Fruit fly (Drosophila melanogaster): Measurements from ENCODE around the gene CG17292.

The CG17292 gene

DNA sequence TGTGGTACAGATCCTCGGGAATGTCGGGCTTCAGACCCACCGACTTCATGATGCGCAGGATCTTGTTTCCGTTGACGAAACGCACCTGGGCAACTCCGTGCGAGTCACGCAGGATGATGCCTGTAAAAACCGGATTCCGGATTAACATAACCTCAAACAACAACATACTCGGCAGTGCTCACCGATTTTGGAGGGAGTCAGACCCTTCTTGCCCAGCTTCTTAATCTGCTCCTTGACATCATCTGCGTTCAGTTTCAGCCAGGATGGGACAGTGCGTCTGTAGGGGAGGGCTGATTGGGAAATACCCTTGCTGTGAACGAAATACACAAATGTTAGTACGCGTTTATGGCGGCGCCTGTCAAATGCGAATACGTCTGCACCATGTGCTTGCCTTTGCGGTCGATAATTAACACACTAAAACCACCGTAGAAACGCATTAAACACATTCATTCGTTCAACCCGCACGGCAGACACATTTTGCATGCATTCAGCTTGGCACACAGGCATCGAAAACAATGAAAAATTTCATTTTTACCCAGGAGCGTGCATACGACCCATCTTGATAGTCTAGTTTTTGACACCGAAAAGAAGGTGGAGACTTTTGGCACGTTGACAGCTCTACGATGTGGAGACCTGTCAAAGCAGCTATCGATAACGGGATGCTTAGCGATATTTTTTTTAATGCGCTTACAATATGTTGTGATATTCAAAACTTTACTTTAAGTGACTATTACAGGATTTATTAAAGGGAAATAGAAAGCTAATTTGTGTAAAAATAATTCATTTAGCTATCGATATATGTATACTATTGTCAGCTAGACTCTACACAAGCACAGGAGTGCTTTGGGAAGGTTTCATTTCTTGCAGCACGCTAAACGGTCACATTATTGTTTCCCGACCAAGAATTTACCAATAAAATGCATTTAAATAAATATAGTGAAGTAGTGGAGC, 6.0 kb upstream of the CG17292 start, which contains the start of the genes RpS13 and CSN8 (continued):
- peak; percentile 88 for TF ChIP-seq inv (GFP tag; IDR thresholded peaks at IDR 0.05; ENCODE audit: partially characterized antibody)
- TF ChIP-seq CG33213 (GFP tag; optimal IDR thresholded peaks at IDR 0.05), result peak; percentile 28
- no peak for TF ChIP-seq Hr3 (GFP tag; optimal IDR thresholded peaks at IDR 0.05)
- peak; percentile 35 for TF ChIP-seq abd-A (tag; optimal IDR thresholded peaks at IDR 0.05)
- TF ChIP-seq CG8290 (GFP tag; optimal IDR thresholded peaks at IDR 0.05), result no peak
- peak in 1 of 2 experiments; percentile 36 for TF ChIP-seq CG8290 (tag; optimal IDR thresholded peaks at IDR 0.05)
- TF ChIP-seq zfh1 (GFP tag; IDR thresholded peaks at IDR 0.05), result no peak
- TF ChIP-seq MTF-1 (GFP tag; optimal IDR thresholded peaks at IDR 0.05; ENCODE audit: borderline replicate concordance), result no peak
- TF ChIP-seq twi (tag; optimal IDR thresholded peaks at IDR 0.05), result peak; percentile 35
- peak; percentile 38 for TF ChIP-seq CG8924 (tag; optimal IDR thresholded peaks at IDR 0.05)
- TF ChIP-seq Sry-δ (GFP tag; optimal IDR thresholded peaks at IDR 0.05), result peak; percentile 88
- TF ChIP-seq CG1832 (GFP tag; optimal IDR thresholded peaks at IDR 0.05), result no peak
- no peak for TF ChIP-seq Sox100B (GFP tag; optimal IDR thresholded peaks at IDR 0.05)
- peak; percentile 52 for TF ChIP-seq Fer1 (GFP tag; optimal IDR thresholded peaks at IDR 0.05)
- peak; percentile 22 for TF ChIP-seq maf-S (GFP tag; optimal IDR thresholded peaks at IDR 0.05)
- TF ChIP-seq CG9727 (GFP tag; optimal IDR thresholded peaks at IDR 0.05), result peak; percentile 31
- no peak for TF ChIP-seq toy (GFP tag; IDR thresholded peaks at IDR 0.05)
- TF ChIP-seq CG4360 (GFP tag; IDR thresholded peaks at IDR 0.05), result no peak
- TF ChIP-seq phol (tag; optimal IDR thresholded peaks at IDR 0.05), result peak; percentile 70
- no peak for TF ChIP-seq CkIIα-i1 (GFP tag; IDR thresholded peaks at IDR 0.05)
- no peak for TF ChIP-seq slbo (GFP tag; IDR thresholded peaks at IDR 0.05)
- peak; percentile 47 for TF ChIP-seq CG13894 (tag; optimal IDR thresholded peaks at IDR 0.05)
- peak; percentile 67 for TF ChIP-seq CG9797 (GFP tag; optimal IDR thresholded peaks at IDR 0.05)
- TF ChIP-seq CG31365 (tag; optimal IDR thresholded peaks at IDR 0.05), result peak; percentile 23
- peak; percentile 87 for TF ChIP-seq trem (tag; optimal IDR thresholded peaks at IDR 0.05)
- TF ChIP-seq CG15696 (tag; optimal IDR thresholded peaks at IDR 0.05), result no peak
- no peak for TF ChIP-seq CG4730 (GFP tag; IDR thresholded peaks at IDR 0.05)
- peak; percentile 63 for TF ChIP-seq CG10267 (tag; optimal IDR thresholded peaks at IDR 0.05)
- no peak for TF ChIP-seq Fer2 (tag; optimal IDR thresholded peaks at IDR 0.05)
- TF ChIP-seq CG6854 (GFP tag; optimal IDR thresholded peaks at IDR 0.05), result no peak
- peak; percentile 39 for TF ChIP-seq E2f2 (GFP tag; IDR thresholded peaks at IDR 0.05)
- peak; percentile 90 for TF ChIP-seq Bgb (GFP tag; IDR thresholded peaks at IDR 0.05; ENCODE audit: partially characterized antibody)
- no peak for TF ChIP-seq CG12942 (GFP tag; optimal IDR thresholded peaks at IDR 0.05)
- peak; percentile 78 for TF ChIP-seq tna (GFP tag; IDR thresholded peaks at IDR 0.05; ENCODE audit: partially characterized antibody)
- peak; percentile 62 for TF ChIP-seq CG1603 (tag; optimal IDR thresholded peaks at IDR 0.05)
- no peak for TF ChIP-seq cato (GFP tag; optimal IDR thresholded peaks at IDR 0.05; ENCODE audit: borderline replicate concordance)
- TF ChIP-seq Stat92E (GFP tag; optimal IDR thresholded peaks at IDR 0.05), result no peak
- no peak for TF ChIP-seq CG4282 (GFP tag; optimal IDR thresholded peaks at IDR 0.05)
- TF ChIP-seq chn (GFP tag; optimal IDR thresholded peaks at IDR 0.05), result no peak
- no peak for TF ChIP-seq pb (GFP tag; optimal IDR thresholded peaks at IDR 0.05)
- peak; percentile 56 for TF ChIP-seq CG12299 (tag; optimal IDR thresholded peaks at IDR 0.05)
- peak; percentile 75 for TF ChIP-seq CG14710 (tag; optimal IDR thresholded peaks at IDR 0.05)
- TF ChIP-seq tgo (GFP tag; IDR thresholded peaks at IDR 0.05), result no peak
- peak; percentile 95 for TF ChIP-seq bigmax (GFP tag; optimal IDR thresholded peaks at IDR 0.05)
- peak in 1 of 2 experiments; percentile 69 for TF ChIP-seq eve (GFP tag; optimal IDR thresholded peaks at IDR 0.05)
- TF ChIP-seq CG6791 (GFP tag; IDR thresholded peaks at IDR 0.05; ENCODE audit: partially characterized antibody), result peak; percentile 86
- TF ChIP-seq chinmo (GFP tag; IDR thresholded peaks at IDR 0.05; ENCODE audit: partially characterized antibody), result peak; percentile 69; the same call in 2 of the 4 replicates
- peak in 1 of 2 experiments; percentile 40 for TF ChIP-seq insv (GFP tag; optimal IDR thresholded peaks at IDR 0.05)
